Fruit fly (Drosophila melanogaster): ENCODE data around the gene Cyp4d8.

DNA sequence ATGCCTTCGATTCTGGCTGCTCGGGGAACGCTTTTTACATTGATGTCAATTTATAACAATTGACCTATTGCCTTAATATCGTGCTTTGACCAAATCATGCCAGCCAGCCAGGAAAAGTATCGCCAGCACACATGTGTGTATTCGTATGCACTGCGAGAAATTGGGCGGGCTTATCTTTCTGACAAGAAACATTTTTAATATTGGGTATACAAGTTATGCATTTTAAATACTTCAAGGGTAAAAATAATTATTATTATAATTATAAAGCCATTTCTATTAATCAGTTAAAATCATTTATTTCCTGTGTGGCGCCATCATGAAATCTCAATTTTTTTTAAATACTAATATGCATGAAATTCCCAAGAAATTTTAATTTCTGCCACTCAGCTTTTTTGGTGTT, 25.9 kb upstream of the Cyp4d8 start:
- TF ChIP-seq CG14014 (GFP tag; IDR thresholded peaks at IDR 0.05) = peak; percentile 46; the same call in 1 of the 2 replicates
- TF ChIP-seq CG10462 (GFP tag; optimal IDR thresholded peaks at IDR 0.05) = no peak
- no peak for TF ChIP-seq twi (tag; optimal IDR thresholded peaks at IDR 0.05)
- TF ChIP-seq Hr3 (GFP tag; optimal IDR thresholded peaks at IDR 0.05) = no peak
- TF ChIP-seq lola (GFP tag; optimal IDR thresholded peaks at IDR 0.05) = peak in 1 of 3 experiments; percentile 26
- no peak for TF ChIP-seq lov (optimal IDR thresholded peaks at IDR 0.05)
- no peak for TF ChIP-seq lov (GFP tag; IDR thresholded peaks at IDR 0.05)
- TF ChIP-seq dati (GFP tag; IDR thresholded peaks at IDR 0.05) = no peak
- TF ChIP-seq vvl (GFP tag; IDR thresholded peaks at IDR 0.05) = peak; percentile 39; the same call in 1 of the 2 replicates
